Fruit fly (Drosophila melanogaster) whole organism, embryonic: Measurements from ENCODE around the gene CG2611.

Experiments
- Adf1 ChIP-seq: fragments of 200-800 bp; sonication (Bioruptor generic); IDR thresholded peaks from 2 replicates; pipeline ENCODE4 v1.3.6; 2022; ENCODE audit warnings: missing biosample characterization, missing genetic modification characterization
- Atf-2 ChIP-seq: fragments of 200-800 bp; sonication (Bioruptor generic); optimal IDR thresholded peaks from 2 replicates; lab custom pipeline; 2016; ENCODE audit warnings: missing biosample characterization, missing genetic modification characterization
- CG10565 ChIP-seq: fragments of 200-800 bp; sonication (Bioruptor generic); optimal IDR thresholded peaks from 3 replicates; lab custom pipeline; 2016; ENCODE audit warnings: missing biosample characterization, mild to moderate bottlenecking, missing genetic modification characterization
- CG10979 ChIP-seq: fragments of 200-800 bp; sonication (Bioruptor generic); optimal IDR thresholded peaks from 2 replicates; lab custom pipeline; 2018; ENCODE audit warnings: missing biosample characterization, mild to moderate bottlenecking, missing genetic modification characterization, moderate library complexity
- CG12769 ChIP-seq: fragments of 200-800 bp; sonication (Bioruptor generic); optimal IDR thresholded peaks from 2 replicates; lab custom pipeline; 2019; ENCODE audit warnings: missing biosample characterization, mild to moderate bottlenecking, missing genetic modification characterization, moderate library complexity
- CG13123 ChIP-seq: fragments of 200-800 bp; sonication (Bioruptor generic); optimal IDR thresholded peaks from 2 replicates; lab custom pipeline; 2016; ENCODE audit warnings: missing biosample characterization, missing genetic modification characterization
- CG14860 ChIP-seq: fragments of 200-800 bp; sonication (Bioruptor generic); IDR thresholded peaks from 3 replicates; pipeline ENCODE4 v1.3.6; 2022; ENCODE audit warnings: missing biosample characterization, missing genetic modification characterization; ENCODE audit not compliant: partially characterized antibody
- CG17328 ChIP-seq: fragments of 200-800 bp; sonication (Bioruptor generic); IDR thresholded peaks from 2 replicates; pipeline ENCODE4 v1.3.6; 2022; ENCODE audit warnings: missing biosample characterization, missing genetic modification characterization
- CG2678 ChIP-seq: fragments of 200-800 bp; sonication (Bioruptor generic); optimal IDR thresholded peaks from 3 replicates; lab custom pipeline; 2019; ENCODE audit warnings: missing biosample characterization, mild to moderate bottlenecking, missing genetic modification characterization, moderate library complexity
- CG4854 ChIP-seq: fragments of 200-800 bp; sonication (Bioruptor generic); optimal IDR thresholded peaks from 2 replicates; lab custom pipeline; 2016; ENCODE audit warnings: missing biosample characterization, missing genetic modification characterization, inconsistent platforms
- CG8944 ChIP-seq: fragments of 200-800 bp; sonication (Bioruptor generic); optimal IDR thresholded peaks from 3 replicates; lab custom pipeline; 2016; ENCODE audit warnings: missing biosample characterization, missing genetic modification characterization
- CkIIα-i1 ChIP-seq: fragments of 200-800 bp; sonication (Bioruptor generic); IDR thresholded peaks from 2 replicates; pipeline ENCODE4 v1.3.6; 2022; ENCODE audit warnings: missing biosample characterization, missing genetic modification characterization
- Dref ChIP-seq: fragments of 200-800 bp; sonication (Bioruptor generic); IDR thresholded peaks from 2 replicates; pipeline ENCODE4 v1.3.6; 2022; ENCODE audit warnings: missing biosample characterization, missing genetic modification characterization
- H2.0 ChIP-seq: fragments of 200-800 bp; sonication (Bioruptor generic); IDR thresholded peaks from 2 replicates; pipeline ENCODE4 v1.3.6; 2022; ENCODE audit warnings: missing biosample characterization, missing genetic modification characterization
- HHEX ChIP-seq: fragments of 200-800 bp; sonication (Bioruptor generic); optimal IDR thresholded peaks from 3 replicates; lab custom pipeline; 2017; ENCODE audit warnings: missing biosample characterization, mild to moderate bottlenecking, missing genetic modification characterization, missing genetic modification reagents
- Lim3 ChIP-seq: fragments of 200-800 bp; sonication (Bioruptor generic); IDR thresholded peaks from 2 replicates; pipeline ENCODE4 v1.3.6; 2022; ENCODE audit warnings: missing biosample characterization, missing genetic modification characterization
- NFAT ChIP-seq: fragments of 200-800 bp; sonication (Bioruptor generic); IDR thresholded peaks from 2 replicates; pipeline ENCODE4 v1.3.6; 2022; ENCODE audit warnings: missing biosample characterization, missing genetic modification characterization
- Nf-YA ChIP-seq: fragments of 200-800 bp; sonication (Bioruptor generic); IDR thresholded peaks from 2 replicates; pipeline ENCODE4 v1.3.6; 2022; ENCODE audit warnings: missing biosample characterization, missing genetic modification characterization
- Oli ChIP-seq: fragments of 200-800 bp; sonication (Bioruptor generic); optimal IDR thresholded peaks from 2 replicates; lab custom pipeline; 2018; ENCODE audit warnings: missing biosample characterization, mild to moderate bottlenecking, missing genetic modification characterization, moderate library complexity
- Ptx1 ChIP-seq: fragments of 200-800 bp; sonication (Bioruptor generic); IDR thresholded peaks from 2 replicates; pipeline ENCODE4 v1.3.6; 2022; ENCODE audit warnings: missing biosample characterization, missing genetic modification characterization
- Scr ChIP-seq: fragments of 200-800 bp; sonication (Bioruptor generic); IDR thresholded peaks from 2 replicates; pipeline ENCODE4 v1.3.6; 2022; ENCODE audit warnings: missing biosample characterization, missing genetic modification characterization; ENCODE audit not compliant: partially characterized antibody
- Sox100B ChIP-seq: fragments of 200-800 bp; sonication (Bioruptor generic); optimal IDR thresholded peaks from 3 replicates; lab custom pipeline; 2018; ENCODE audit warnings: missing biosample characterization, mild to moderate bottlenecking, missing genetic modification characterization
- Sox102F ChIP-seq: fragments of 200-800 bp; sonication (Bioruptor generic); optimal IDR thresholded peaks from 2 replicates; lab custom pipeline; 2018; ENCODE audit warnings: missing biosample characterization, mild to moderate bottlenecking, missing genetic modification characterization, moderate library complexity
- Stat92E ChIP-seq, 3 experiments: fragments of >200 bp in 2 of 3; fragments of 200-800 bp in 1 of 3; sonication (Bioruptor generic) in 1 of 3; optimal IDR thresholded peaks; 2 replicates each; lab custom pipeline; 2017 to 2019; ENCODE audit warnings: missing biosample characterization in 3 of 3, missing genetic modification characterization in 3 of 3, mild to moderate bottlenecking in 1 of 3, moderate library complexity in 1 of 3
- Xrp1 ChIP-seq: fragments of 200-800 bp; sonication (Bioruptor generic); IDR thresholded peaks from 2 replicates; pipeline ENCODE4 v1.3.6; 2022; ENCODE audit warnings: missing biosample characterization, missing genetic modification characterization
- ab ChIP-seq: fragments of 200-800 bp; sonication (Bioruptor generic); optimal IDR thresholded peaks from 2 replicates; lab custom pipeline; 2016; ENCODE audit warnings: missing biosample characterization, missing genetic modification characterization
- al ChIP-seq: fragments of 200-800 bp; sonication (Bioruptor generic); IDR thresholded peaks from 2 replicates; pipeline ENCODE4 v1.3.6; 2022; ENCODE audit warnings: missing biosample characterization, missing genetic modification characterization
- amos ChIP-seq: fragments of 200-800 bp; sonication (Bioruptor generic); IDR thresholded peaks from 2 replicates; pipeline ENCODE4 v1.3.6; 2022; ENCODE audit warnings: missing biosample characterization, missing genetic modification characterization; ENCODE audit not compliant: partially characterized antibody
- ash1 ChIP-seq: fragments of 200-800 bp; sonication (Bioruptor generic); optimal IDR thresholded peaks from 2 replicates; lab custom pipeline; 2018; ENCODE audit warnings: missing biosample characterization, mild to moderate bottlenecking, missing genetic modification characterization
- bigmax ChIP-seq: fragments of 200-800 bp; sonication (Bioruptor generic); optimal IDR thresholded peaks from 2 replicates; lab custom pipeline; 2018; ENCODE audit warnings: missing biosample characterization, mild to moderate bottlenecking, missing genetic modification characterization
- cad ChIP-seq: fragments of >200 bp; optimal IDR thresholded peaks from 2 replicates; lab custom pipeline; 2017; ENCODE audit warnings: missing biosample characterization, missing genetic modification characterization
- cato ChIP-seq: fragments of 200-800 bp; sonication (Bioruptor generic); optimal IDR thresholded peaks from 2 replicates; lab custom pipeline; 2016; ENCODE audit warnings: missing biosample characterization, missing genetic modification characterization, borderline replicate concordance
- chif ChIP-seq, 2 experiments: fragments of 200-800 bp; sonication (Bioruptor generic); optimal IDR thresholded peaks; 3 replicates each; lab custom pipeline; 2016; ENCODE audit warnings: missing biosample characterization in 2 of 2, missing genetic modification characterization in 2 of 2
- dimm ChIP-seq: fragments of 200-800 bp; sonication (Bioruptor generic); IDR thresholded peaks from 2 replicates; pipeline ENCODE4 v1.3.6; 2022; ENCODE audit warnings: missing biosample characterization, missing genetic modification characterization
- emc ChIP-seq: fragments of 200-800 bp; sonication (Bioruptor generic); optimal IDR thresholded peaks from 2 replicates; lab custom pipeline; 2016; ENCODE audit warnings: missing biosample characterization, missing genetic modification characterization
- esg ChIP-seq: fragments of 200-800 bp; sonication (Bioruptor generic); conservative IDR thresholded peaks from 2 replicates; pipeline ENCODE4 v1.3.6; 2022; ENCODE audit warnings: missing biosample characterization, missing genetic modification characterization
- exex ChIP-seq: fragments of 200-800 bp; sonication (Bioruptor generic); optimal IDR thresholded peaks from 4 replicates; lab custom pipeline; 2018; ENCODE audit warnings: missing biosample characterization, mild to moderate bottlenecking, missing genetic modification characterization, moderate library complexity
- grn ChIP-seq: fragments of 200-800 bp; sonication (Bioruptor generic); optimal IDR thresholded peaks from 3 replicates; lab custom pipeline; 2017; ENCODE audit warnings: missing biosample characterization, missing genetic modification characterization
- lilli ChIP-seq: fragments of 200-800 bp; sonication (Bioruptor generic); optimal IDR thresholded peaks from 3 replicates; lab custom pipeline; 2016; ENCODE audit warnings: missing biosample characterization, missing genetic modification characterization
- lmd ChIP-seq: fragments of 200-800 bp; sonication (Bioruptor generic); IDR thresholded peaks from 2 replicates; pipeline ENCODE4 v1.3.6; 2022; ENCODE audit warnings: missing biosample characterization, missing genetic modification characterization
- maf-S ChIP-seq: fragments of 200-800 bp; sonication (Bioruptor generic); optimal IDR thresholded peaks from 2 replicates; lab custom pipeline; 2016; ENCODE audit warnings: missing biosample characterization, missing genetic modification characterization
- nerfin-1 ChIP-seq: fragments of 200-800 bp; sonication (Bioruptor generic); optimal IDR thresholded peaks from 3 replicates; lab custom pipeline; 2019; ENCODE audit warnings: missing biosample characterization, mild to moderate bottlenecking, missing genetic modification characterization, moderate library complexity
- org-1 ChIP-seq: fragments of 200-800 bp; sonication (Bioruptor generic); optimal IDR thresholded peaks from 2 replicates; lab custom pipeline; 2017; ENCODE audit warnings: missing biosample characterization, missing genetic modification characterization
- pfk ChIP-seq: fragments of 200-800 bp; sonication (Bioruptor generic); optimal IDR thresholded peaks from 2 replicates; lab custom pipeline; 2018; ENCODE audit warnings: missing biosample characterization, mild to moderate bottlenecking, missing genetic modification characterization, moderate library complexity
- pum ChIP-seq: fragments of 200-800 bp; sonication (Bioruptor generic); optimal IDR thresholded peaks from 2 replicates; lab custom pipeline; 2016; ENCODE audit warnings: missing biosample characterization, missing genetic modification characterization
- pzg ChIP-seq: fragments of 200-800 bp; sonication (Bioruptor generic); optimal IDR thresholded peaks from 3 replicates; lab custom pipeline; 2018; ENCODE audit warnings: missing biosample characterization, mild to moderate bottlenecking, missing genetic modification characterization, moderate library complexity
- sens-2 ChIP-seq: fragments of 200-800 bp; sonication (Bioruptor generic); IDR thresholded peaks from 2 replicates; pipeline ENCODE4 v1.3.6; 2022; ENCODE audit warnings: missing biosample characterization, missing genetic modification characterization
- stwl ChIP-seq: fragments of 200-800 bp; sonication (Bioruptor generic); optimal IDR thresholded peaks from 3 replicates; lab custom pipeline; 2018; ENCODE audit warnings: missing biosample characterization, mild to moderate bottlenecking, missing genetic modification characterization, moderate library complexity
- ttk ChIP-seq: fragments of 200-800 bp; sonication (Bioruptor generic); IDR thresholded peaks from 2 replicates; pipeline ENCODE4 v2.1.2; 2022; ENCODE audit warnings: missing biosample characterization, missing genetic modification characterization
- unpg ChIP-seq: fragments of 200-800 bp; sonication (Bioruptor generic); optimal IDR thresholded peaks from 3 replicates; lab custom pipeline; 2018; ENCODE audit warnings: missing biosample characterization, mild to moderate bottlenecking, missing genetic modification characterization, moderate library complexity
- wek ChIP-seq: fragments of 200-800 bp; sonication (Bioruptor generic); optimal IDR thresholded peaks from 3 replicates; lab custom pipeline; 2018; ENCODE audit warnings: missing biosample characterization, mild to moderate bottlenecking, missing genetic modification characterization, moderate library complexity

CG2611 gene

DNA sequence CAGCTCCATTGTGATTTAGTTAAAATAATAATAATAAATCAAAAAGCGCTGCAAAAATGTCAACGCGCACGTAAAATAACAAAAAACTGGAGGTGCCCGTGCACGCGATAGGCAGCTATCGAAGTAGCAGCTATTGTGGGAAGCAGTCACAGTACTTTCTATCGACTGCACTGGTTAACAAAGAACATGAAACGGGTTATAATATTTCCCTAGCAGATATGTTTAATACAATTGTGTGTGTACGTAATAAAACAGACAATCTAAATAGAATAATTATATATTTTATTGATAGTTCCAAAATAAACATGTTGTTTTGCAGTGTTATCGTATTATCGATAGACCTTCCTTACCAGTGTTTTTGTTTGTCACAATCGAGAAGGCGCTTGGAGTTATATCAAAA is 25.9 kb downstream of the CG2611 start, which contains the start of the genes CG31678 and IKKepsilon (continued):
- no peak for TF ChIP-seq chif (GFP tag; optimal IDR thresholded peaks at IDR 0.05; lab: Kevin White, UChicago)
- TF ChIP-seq dimm (GFP tag; lab: Robert Waterston, UW), result no peak
- TF ChIP-seq pum (GFP tag; lab: Kevin White, UChicago), result no peak
- no peak for TF ChIP-seq exex
- no peak for TF ChIP-seq CG8944 (GFP tag; lab: Kevin White, UChicago)
- no peak for TF ChIP-seq Adf1 (GFP tag; lab: Robert Waterston, UW)
- TF ChIP-seq pzg (GFP tag; lab: Kevin White, UChicago), result peak; percentile 62
- TF ChIP-seq CG10979 (tag; lab: Kevin White, UChicago), result peak; percentile 23
- no peak for TF ChIP-seq cato (GFP tag; lab: Kevin White, UChicago)
- no peak for TF ChIP-seq ttk
- no peak for TF ChIP-seq ash1
- no peak for TF ChIP-seq CG12769 (tag; lab: Kevin White, UChicago)
- TF ChIP-seq CG2678 (tag; lab: Kevin White, UChicago), result no peak
- TF ChIP-seq Nf-YA, result no peak
- no peak for TF ChIP-seq nerfin-1
- TF ChIP-seq org-1 (GFP tag; lab: Kevin White, UChicago), result no peak
- TF ChIP-seq Atf-2 (GFP tag; lab: Kevin White, UChicago), result no peak
- peak; percentile 58 for TF ChIP-seq esg
- no peak for TF ChIP-seq maf-S
- TF ChIP-seq NFAT (GFP tag; lab: Robert Waterston, UW), result no peak
- TF ChIP-seq CG13123 (GFP tag; lab: Kevin White, UChicago), result no peak
- TF ChIP-seq CkIIα-i1 (GFP tag; lab: Robert Waterston, UW), result no peak
- no peak for TF ChIP-seq Ptx1 (GFP tag; lab: Robert Waterston, UW)
- no peak; the same call in 1 of the 2 replicates for TF ChIP-seq lmd
- TF ChIP-seq cad (GFP tag; lab: Kevin White, UChicago), result no peak
- TF ChIP-seq emc (GFP tag; lab: Kevin White, UChicago), result no peak
- no peak for TF ChIP-seq H2.0
- TF ChIP-seq wek, result no peak
- TF ChIP-seq al, result 0 out of 2 replicates have a peak, but pooled peaks have one; percentile 23
- TF ChIP-seq Scr, result peak; percentile 93
- peak; percentile 95 for TF ChIP-seq Dref (GFP tag; lab: Robert Waterston, UW)
- TF ChIP-seq Sox100B (GFP tag; lab: Kevin White, UChicago), result peak; percentile 0
- TF ChIP-seq CG17328, result 0 out of 2 replicates have a peak, but pooled peaks have one; percentile 15
- no peak for TF ChIP-seq pfk (GFP tag; lab: Kevin White, UChicago)
- TF ChIP-seq CG4854, result no peak
- TF ChIP-seq Stat92E (GFP tag; optimal IDR thresholded peaks at IDR 0.05; lab: Kevin White, UChicago), result no peak
- no peak for TF ChIP-seq ab (GFP tag; lab: Kevin White, UChicago)
- TF ChIP-seq stwl (tag; lab: Kevin White, UChicago), result peak; percentile 63
- no peak for TF ChIP-seq bigmax (GFP tag; lab: Kevin White, UChicago)
- no peak for TF ChIP-seq CG10565 (GFP tag; lab: Kevin White, UChicago)
- TF ChIP-seq Oli (tag; lab: Kevin White, UChicago), result no peak
- TF ChIP-seq lilli (GFP tag; lab: Kevin White, UChicago), result peak; percentile 44
- no peak for TF ChIP-seq Lim3 (GFP tag; lab: Robert Waterston, UW)
- peak; percentile 35 for TF ChIP-seq unpg
- peak; percentile 42; the same call in 1 of the 2 replicates for TF ChIP-seq Xrp1 (GFP tag; lab: Robert Waterston, UW)
- TF ChIP-seq grn (GFP tag; lab: Kevin White, UChicago), result no peak
- peak; percentile 47 for TF ChIP-seq Sox102F (GFP tag; lab: Kevin White, UChicago)
- TF ChIP-seq CG14860 (GFP tag; lab: Robert Waterston, UW), result peak; percentile 92
- TF ChIP-seq sens-2 (GFP tag; lab: Robert Waterston, UW), result no peak
- no peak for TF ChIP-seq HHEX
- peak; percentile 91 for TF ChIP-seq amos (GFP tag; lab: Robert Waterston, UW)
